Worm (Caenorhabditis elegans): ENCODE results near the gene clec-122.

DNA sequence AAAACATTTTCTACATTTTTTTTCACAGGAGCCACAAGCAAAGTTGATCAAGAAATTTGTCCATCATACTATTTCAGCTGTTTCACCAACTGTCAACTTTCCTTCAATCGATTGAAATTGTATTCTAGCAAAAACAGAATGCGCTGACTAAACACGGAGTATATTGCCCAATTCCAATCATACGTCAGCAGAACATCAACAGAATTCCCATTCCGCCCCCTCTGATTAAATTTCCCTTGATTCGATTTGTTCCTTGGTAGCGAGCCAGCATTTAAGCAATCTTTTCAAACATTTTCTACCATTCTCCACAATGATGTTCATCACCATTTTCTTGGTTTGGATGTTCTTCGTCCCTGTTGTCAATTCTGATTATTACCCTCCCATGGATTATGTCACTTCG, 40.0 kb downstream of the clec-122 start, which contains the start of gene T10D4.15:
- no peak for TF ChIP-seq ama-1 (optimal IDR thresholded peaks at IDR 0.05)
- no peak for TF ChIP-seq sea-1 (GFP tag; conservative IDR thresholded peaks at IDR 0.05)
- no peak for TF ChIP-seq F13C5.2 (tag; optimal IDR thresholded peaks at IDR 0.05)
- no peak for TF ChIP-seq ceh-13 (GFP tag; optimal IDR thresholded peaks at IDR 0.05)
- TF ChIP-seq ceh-36 (tag; optimal IDR thresholded peaks at IDR 0.05) = no peak

All from whole organism, early embryonic.